Fruit fly (Drosophila melanogaster): ENCODE results near the gene CG9801.
A peak's percentile ranks its signal among the peaks of the same experiment; 100 is the strongest.

CG9801 gene

DNA sequence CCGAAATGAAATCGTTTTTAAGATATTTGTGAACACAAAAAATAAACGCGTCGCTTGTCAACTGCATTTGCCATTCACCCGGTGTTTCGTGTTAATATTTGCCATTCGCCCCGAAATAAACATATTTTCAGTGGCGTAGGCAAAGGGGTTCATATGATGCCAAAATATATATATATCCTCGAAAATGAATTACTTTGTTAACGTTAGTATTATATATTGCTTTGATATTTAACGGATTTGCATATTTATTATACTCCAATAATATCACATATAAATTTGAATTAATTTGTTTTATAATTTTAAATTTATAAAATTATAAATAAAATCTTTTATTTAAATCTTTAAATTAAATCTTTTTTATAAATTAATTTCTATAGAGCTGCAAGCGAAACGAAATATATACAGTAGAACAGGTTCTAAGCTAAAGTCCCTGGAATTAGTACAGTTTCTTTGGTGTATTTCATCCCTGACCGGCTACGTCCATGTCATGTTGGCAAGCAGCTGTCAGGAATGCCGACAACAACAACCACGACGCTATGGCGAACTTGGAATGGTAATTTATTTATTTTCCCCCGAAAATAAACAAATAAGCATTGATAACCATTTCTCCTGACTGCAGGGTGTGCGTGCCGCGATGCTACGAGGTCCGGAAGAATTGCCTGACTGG lies 15.7 kb downstream of the CG9801 start, which contains the start of the genes M1BP and CG8202 (continued):
- peak; percentile 78 for TF ChIP-seq ara (GFP tag; IDR thresholded peaks at IDR 0.05)
- peak; percentile 91 for TF ChIP-seq CG4328 (GFP tag; optimal IDR thresholded peaks at IDR 0.05)
- peak; percentile 96 for TF ChIP-seq gem (tag; optimal IDR thresholded peaks at IDR 0.05)
- TF ChIP-seq Sin3A (optimal IDR thresholded peaks at IDR 0.05): no peak
- peak; percentile 12 for TF ChIP-seq emc (GFP tag; optimal IDR thresholded peaks at IDR 0.05)
- peak; percentile 41 for TF ChIP-seq Bteb2 (GFP tag; optimal IDR thresholded peaks at IDR 0.05)
- no peak for TF ChIP-seq ham (GFP tag; IDR thresholded peaks at IDR 0.05)
- no peak for TF ChIP-seq NC2α (GFP tag; optimal IDR thresholded peaks at IDR 0.05)
- TF ChIP-seq scrt (GFP tag; optimal IDR thresholded peaks at IDR 0.05): peak; percentile 21
- peak; percentile 65 for TF ChIP-seq CG18011 (GFP tag; optimal IDR thresholded peaks at IDR 0.05)
- TF ChIP-seq fru (optimal IDR thresholded peaks at IDR 0.05): no peak
- TF ChIP-seq lola (GFP tag; optimal IDR thresholded peaks at IDR 0.05): peak in 1 of 3 experiments; percentile 96
- TF ChIP-seq CG1233 (GFP tag; optimal IDR thresholded peaks at IDR 0.05): peak; percentile 96
- TF ChIP-seq CG12219 (GFP tag; optimal IDR thresholded peaks at IDR 0.05): peak; percentile 53
- TF ChIP-seq E2f2 (GFP tag; IDR thresholded peaks at IDR 0.05): no peak; the same call in 1 of the 2 replicates
- TF ChIP-seq GATAe (GFP tag; conservative IDR thresholded peaks at IDR 0.05): no peak
- no peak; the same call in 1 of the 2 replicates for TF ChIP-seq toy (GFP tag; IDR thresholded peaks at IDR 0.05)
- peak; percentile 94 for TF ChIP-seq CG13296 (GFP tag; optimal IDR thresholded peaks at IDR 0.05)
- TF ChIP-seq Pdp1 (GFP tag; optimal IDR thresholded peaks at IDR 0.05): peak; percentile 55 to 57
- peak; percentile 89 for TF ChIP-seq CG15269 (tag; optimal IDR thresholded peaks at IDR 0.05)
- TF ChIP-seq Dip2 (GFP tag; IDR thresholded peaks at IDR 0.05): no peak
- peak; percentile 82 for TF ChIP-seq lmd (GFP tag; IDR thresholded peaks at IDR 0.05)
- peak; percentile 93 for TF ChIP-seq sd (tag; optimal IDR thresholded peaks at IDR 0.05)
- TF ChIP-seq luna (GFP tag; optimal IDR thresholded peaks at IDR 0.05): no peak
- TF ChIP-seq CG9215 (GFP tag; IDR thresholded peaks at IDR 0.05): peak; percentile 83
- TF ChIP-seq ab (GFP tag; optimal IDR thresholded peaks at IDR 0.05): peak; percentile 50
- TF ChIP-seq esg (GFP tag; conservative IDR thresholded peaks at IDR 0.05): peak; percentile 67; the same call in 1 of the 2 replicates

DNA sequence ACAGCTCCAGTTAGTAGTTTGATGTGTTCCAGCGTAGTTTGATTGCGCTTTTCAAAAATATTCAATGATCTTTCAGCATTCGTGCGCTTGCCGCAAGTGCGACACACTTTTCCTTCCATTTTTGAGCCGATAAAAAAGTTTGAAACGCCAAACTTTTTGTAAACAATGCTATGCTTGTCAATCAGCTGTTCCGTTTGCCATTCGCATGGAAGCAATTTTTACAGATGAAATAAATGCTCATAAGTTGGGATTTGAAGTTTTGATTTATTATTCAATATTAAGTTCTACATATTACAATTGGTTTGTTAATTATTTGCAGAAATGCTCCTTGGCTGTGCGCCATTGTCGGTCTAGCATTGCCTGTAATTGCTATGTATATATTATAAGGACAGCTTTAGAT lies 17.9 kb downstream of the CG9801 start, which contains the start of gene ranshi:
Gene ranshi, minus strand, starts transcription at position 152 of the 400 bp plus-strand sequence.
- TF ChIP-seq crp (GFP tag; optimal IDR thresholded peaks at IDR 0.05): peak in 1 of 2 experiments; percentile 79
- TF ChIP-seq CG34224 (GFP tag; IDR thresholded peaks at IDR 0.05; ENCODE audit: partially characterized antibody): 0 out of 3 replicates have a peak, but pooled peaks have one; percentile 16
- TF ChIP-seq CG2202 (tag; optimal IDR thresholded peaks at IDR 0.05): no peak
- no peak for TF ChIP-seq CG11085 (GFP tag; IDR thresholded peaks at IDR 0.05)
- TF ChIP-seq pzg (GFP tag; optimal IDR thresholded peaks at IDR 0.05): peak; percentile 15
- no peak for TF ChIP-seq CG11093 (GFP tag; IDR thresholded peaks at IDR 0.05)
- TF ChIP-seq row (GFP tag; IDR thresholded peaks at IDR 0.05): peak; percentile 11; the same call in 1 of the 3 replicates
- no peak for TF ChIP-seq CG6683 (GFP tag; optimal IDR thresholded peaks at IDR 0.05)
- TF ChIP-seq Med (GFP tag): peak; percentile 28
- TF ChIP-seq MBD-R2 (GFP tag; IDR thresholded peaks at IDR 0.05): peak; percentile 77

DNA sequence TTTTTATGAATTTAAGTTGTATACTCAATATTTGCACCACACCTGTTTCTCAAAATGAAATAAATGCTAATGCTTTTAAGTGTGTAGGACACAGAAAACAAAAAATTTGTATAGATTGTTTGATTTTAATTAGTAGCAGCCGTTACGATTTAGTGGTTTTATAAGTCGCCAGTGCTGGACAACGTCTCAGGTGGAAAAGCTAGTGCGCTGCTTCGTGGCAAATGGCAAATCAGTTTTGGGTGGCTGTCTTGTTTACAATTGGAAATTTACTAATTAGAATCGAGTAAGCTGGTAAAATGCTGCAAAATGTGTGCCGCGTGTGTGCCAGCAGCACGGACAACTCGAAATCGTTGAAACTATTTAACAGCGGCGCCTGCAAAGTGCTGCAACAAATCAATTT lies 20.8 kb downstream of the CG9801 start, which contains the start of gene CG8159:
Gene CG8159, plus strand, starts transcription at position 223 of the 400 bp plus-strand sequence.
- TF ChIP-seq Pdp1 (GFP tag; optimal IDR thresholded peaks at IDR 0.05): peak in 1 of 2 experiments; percentile 94
- no peak for TF ChIP-seq dysf (GFP tag; IDR thresholded peaks at IDR 0.05)
- no peak for TF ChIP-seq ham (GFP tag; IDR thresholded peaks at IDR 0.05)
- TF ChIP-seq Ets65A (GFP tag): peak; percentile 24
- no peak for TF ChIP-seq Blimp-1 (GFP tag; optimal IDR thresholded peaks at IDR 0.05)
- TF ChIP-seq bab2 (GFP tag; optimal IDR thresholded peaks at IDR 0.05): no peak
- peak; percentile 84 for TF ChIP-seq Med (GFP tag)
- peak; percentile 47 for TF ChIP-seq sens (GFP tag)
- TF ChIP-seq eyg (GFP tag; optimal IDR thresholded peaks at IDR 0.05): no peak
- peak; percentile 7 for TF ChIP-seq gfzf (GFP tag; optimal IDR thresholded peaks at IDR 0.05)
- 0 out of 2 replicates have a peak, but pooled peaks have one; percentile 15 for TF ChIP-seq Rfx (GFP tag; IDR thresholded peaks at IDR 0.05)
- no peak for TF ChIP-seq Jarid2 (GFP tag; optimal IDR thresholded peaks at IDR 0.05)
- TF ChIP-seq CG43689 (GFP tag; IDR thresholded peaks at IDR 0.05): no peak
- TF ChIP-seq HmgZ (tag; optimal IDR thresholded peaks at IDR 0.05): peak; percentile 27
- peak; percentile 8 for TF ChIP-seq MESR4 (GFP tag; optimal IDR thresholded peaks at IDR 0.05)
